Fruit fly (Drosophila melanogaster) whole organism, pupa: ENCODE measurements around the gene axo.

Experiments used
- CG14655 ChIP-seq: fragments of 200-800 bp; sonication (Bioruptor generic); optimal IDR thresholded peaks from 3 replicates; lab custom pipeline; 2017; ENCODE audit warnings: mild to moderate bottlenecking, missing biosample characterization, missing genetic modification reagents, missing genetic modification characterization
- CG32121 ChIP-seq: fragments of 200-800 bp; sonication (Bioruptor generic); IDR thresholded peaks from 2 replicates; pipeline ENCODE4 v1.3.6; 2022; ENCODE audit warnings: missing biosample characterization, missing genetic modification characterization
- CG34367 ChIP-seq: fragments of 200-800 bp; sonication (Bioruptor generic); optimal IDR thresholded peaks from 2 replicates; lab custom pipeline; 2018; ENCODE audit warnings: missing biosample characterization, mild to moderate bottlenecking, missing genetic modification characterization
- EcR ChIP-seq: fragments of 200-800 bp; sonication (Bioruptor generic); optimal IDR thresholded peaks from 3 replicates; lab custom pipeline; 2019; ENCODE audit warnings: missing biosample characterization, missing genetic modification characterization, mild to moderate bottlenecking, moderate library complexity, missing genetic modification reagents
- Ets98B ChIP-seq: fragments of 200-800 bp; sonication (Bioruptor generic); IDR thresholded peaks from 2 replicates; pipeline ENCODE4 v1.3.6; 2022; ENCODE audit warnings: missing biosample characterization, missing genetic modification characterization
- Pif1A ChIP-seq: fragments of 200-800 bp; sonication (Bioruptor generic); optimal IDR thresholded peaks from 3 replicates; lab custom pipeline; 2016; ENCODE audit warnings: missing biosample characterization, missing genetic modification characterization
- Pif1B ChIP-seq: fragments of 200-800 bp; sonication (Bioruptor generic); optimal IDR thresholded peaks from 3 replicates; lab custom pipeline; 2016; ENCODE audit warnings: missing biosample characterization, missing genetic modification characterization
- gl ChIP-seq: fragments of 200-800 bp; sonication (Bioruptor generic); optimal IDR thresholded peaks from 2 replicates; lab custom pipeline; 2018; ENCODE audit warnings: missing biosample characterization, mild to moderate bottlenecking, missing genetic modification characterization

- TF ChIP-seq CG34367 (tag; lab: Kevin White, UChicago), result no peak
- no peak for TF ChIP-seq Ets98B (GFP tag; lab: Robert Waterston, UW)
- no peak for TF ChIP-seq Pif1B (GFP tag; lab: Kevin White, UChicago)
- no peak for TF ChIP-seq EcR (GFP tag; lab: Kevin White, UChicago)
- TF ChIP-seq CG32121 (GFP tag; lab: Robert Waterston, UW), result no peak
- TF ChIP-seq Pif1A (GFP tag; lab: Kevin White, UChicago), result no peak
- TF ChIP-seq gl (tag; lab: Kevin White, UChicago), result no peak
- TF ChIP-seq CG14655, result no peak
These were observed 9.6 kb downstream of the axo start, which contains the start of gene CG34266 for dm6 chr3L:4677532-4677931.
